Fruit fly (Drosophila melanogaster): ENCODE measurements around the gene Pkcdelta.

The Pkcdelta gene

DNA sequence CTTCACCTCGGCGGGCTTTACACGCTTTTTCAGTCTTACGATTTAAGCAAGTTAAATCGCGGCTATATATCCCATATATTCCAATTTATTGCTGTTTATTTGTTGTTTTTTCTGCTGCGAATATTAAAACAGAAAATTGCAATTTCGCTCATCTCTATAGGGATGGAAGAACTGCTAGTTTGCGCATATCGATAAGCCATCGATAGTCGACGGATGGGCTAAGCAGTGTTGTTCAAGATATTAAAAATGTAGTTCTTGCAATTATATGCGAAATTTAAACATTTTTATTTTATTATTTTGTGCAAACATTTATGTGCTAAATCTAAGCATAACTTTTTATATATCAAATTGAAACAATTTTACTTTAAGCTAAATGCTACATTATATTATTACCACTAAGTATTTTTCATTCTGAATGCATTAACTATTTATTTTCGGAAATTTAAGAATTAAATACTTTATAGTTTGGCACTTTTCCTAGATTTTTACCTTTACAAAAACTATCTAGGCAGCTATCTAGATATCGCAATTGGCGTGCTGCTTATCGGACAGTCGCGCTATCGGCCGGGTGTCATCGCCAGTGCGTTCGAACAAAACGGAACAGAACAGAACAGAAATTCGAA, 31.0 kb downstream of the Pkcdelta start, which contains the start of the genes Rab40 and CG42258 (continued):
- TF ChIP-seq CG3281 (GFP tag; optimal IDR thresholded peaks at IDR 0.05) = peak; percentile 20
- TF ChIP-seq org-1 (GFP tag; optimal IDR thresholded peaks at IDR 0.05) = no peak
- TF ChIP-seq pnt (GFP tag; optimal IDR thresholded peaks at IDR 0.05) = no peak
- TF ChIP-seq CG1603 (tag; optimal IDR thresholded peaks at IDR 0.05) = peak; percentile 33
- no peak for TF ChIP-seq Mes4 (GFP tag; optimal IDR thresholded peaks at IDR 0.05)
- peak; percentile 65 for TF ChIP-seq CG13287 (GFP tag; IDR thresholded peaks at IDR 0.05; ENCODE audit: partially characterized antibody)
- no peak for TF ChIP-seq luna (GFP tag; optimal IDR thresholded peaks at IDR 0.05)
- TF ChIP-seq bab2 (GFP tag; optimal IDR thresholded peaks at IDR 0.05) = peak; percentile 41
- peak; percentile 30 for TF ChIP-seq bcd (GFP tag; optimal IDR thresholded peaks at IDR 0.05)
- TF ChIP-seq CG3407 (GFP tag; optimal IDR thresholded peaks at IDR 0.05) = no peak
- TF ChIP-seq CG15011 (GFP tag; optimal IDR thresholded peaks at IDR 0.05) = no peak
- TF ChIP-seq Hr3 (GFP tag; optimal IDR thresholded peaks at IDR 0.05) = peak; percentile 57
- TF ChIP-seq CG9609 (GFP tag; optimal IDR thresholded peaks at IDR 0.05) = peak; percentile 29
- no peak for TF ChIP-seq CG1792 (GFP tag; optimal IDR thresholded peaks at IDR 0.05)
- TF ChIP-seq CG6689 (GFP tag; IDR thresholded peaks at IDR 0.05) = peak; percentile 31; the same call in 1 of the 2 replicates
- peak; percentile 36 for TF ChIP-seq ems (GFP tag; optimal IDR thresholded peaks at IDR 0.05)
- no peak; the same call in 2 of the 3 replicates for TF ChIP-seq zen2 (GFP tag; IDR thresholded peaks at IDR 0.05; ENCODE audit: partially characterized antibody)
- TF ChIP-seq CG15479 (GFP tag; optimal IDR thresholded peaks at IDR 0.05) = no peak
- TF ChIP-seq Doc3 (GFP tag; IDR thresholded peaks at IDR 0.05; ENCODE audit: partially characterized antibody) = peak; percentile 48; the same call in 1 of the 3 replicates
- TF ChIP-seq schlank (tag; optimal IDR thresholded peaks at IDR 0.05) = no peak
- peak; percentile 20; the same call in 1 of the 2 replicates for TF ChIP-seq CG14014 (GFP tag; IDR thresholded peaks at IDR 0.05)
- TF ChIP-seq CG34376 (GFP tag; optimal IDR thresholded peaks at IDR 0.05) = no peak
- no peak for TF ChIP-seq caup (GFP tag; optimal IDR thresholded peaks at IDR 0.05; ENCODE audit: severe bottlenecking)
- TF ChIP-seq CG7357 (GFP tag; IDR thresholded peaks at IDR 0.05) = no peak
- no peak for TF ChIP-seq tgo (GFP tag; IDR thresholded peaks at IDR 0.05)
- peak; percentile 4 for TF ChIP-seq CG9797 (GFP tag; optimal IDR thresholded peaks at IDR 0.05)
- TF ChIP-seq CG43689 (GFP tag; IDR thresholded peaks at IDR 0.05) = no peak
- TF ChIP-seq az2 (GFP tag; optimal IDR thresholded peaks at IDR 0.05) = peak; percentile 36
- TF ChIP-seq CG4617 (GFP tag; optimal IDR thresholded peaks at IDR 0.05; ENCODE audit: borderline replicate concordance) = peak; percentile 62
- no peak for TF ChIP-seq ewg (GFP tag; optimal IDR thresholded peaks at IDR 0.05)
- TF ChIP-seq CG2120 (GFP tag; optimal IDR thresholded peaks at IDR 0.05) = peak; percentile 67
- no peak for TF ChIP-seq CG17328 (GFP tag; IDR thresholded peaks at IDR 0.05)
- TF ChIP-seq CG8924 (tag; optimal IDR thresholded peaks at IDR 0.05) = peak; percentile 28
- no peak for TF ChIP-seq C15 (GFP tag; IDR thresholded peaks at IDR 0.05)
- TF ChIP-seq Ets97D (GFP tag; optimal IDR thresholded peaks at IDR 0.05) = peak; percentile 39
- TF ChIP-seq dmrt11E (tag; optimal IDR thresholded peaks at IDR 0.05) = peak; percentile 28
- TF ChIP-seq CG11456 (GFP tag; IDR thresholded peaks at IDR 0.05) = peak; percentile 20; the same call in 2 of the 3 replicates
- TF ChIP-seq Vsx1 (GFP tag; optimal IDR thresholded peaks at IDR 0.05) = no peak
- no peak for TF ChIP-seq CG11093 (GFP tag; IDR thresholded peaks at IDR 0.05)
- TF ChIP-seq CG14441 (GFP tag; IDR thresholded peaks at IDR 0.05) = peak; percentile 21; the same call in 1 of the 2 replicates
- peak; percentile 16 for TF ChIP-seq CG18619 (GFP tag; optimal IDR thresholded peaks at IDR 0.05)
- TF ChIP-seq CG13775 (GFP tag; optimal IDR thresholded peaks at IDR 0.05) = peak; percentile 33
- TF ChIP-seq unc-4 (GFP tag; IDR thresholded peaks at IDR 0.05; ENCODE audit: partially characterized antibody) = peak; percentile 62; the same call in 1 of the 2 replicates
- TF ChIP-seq salm (tag; optimal IDR thresholded peaks at IDR 0.05) = no peak
- peak; percentile 48 for TF ChIP-seq nmo (GFP tag; optimal IDR thresholded peaks at IDR 0.05)
- no peak for TF ChIP-seq gsb (GFP tag; IDR thresholded peaks at IDR 0.05)
- TF ChIP-seq pfk (GFP tag; optimal IDR thresholded peaks at IDR 0.05) = peak; percentile 13
- TF ChIP-seq CG10654 (GFP tag; optimal IDR thresholded peaks at IDR 0.05) = peak; percentile 19
- TF ChIP-seq CG6791 (GFP tag; IDR thresholded peaks at IDR 0.05; ENCODE audit: partially characterized antibody) = peak; percentile 56
